Worm (Caenorhabditis elegans) whole organism, L3 larva: Measurements from ENCODE around the gene C02C6.14.

Source experiments
- R02D3.7 ChIP-seq: fragments of 150-350 bp; optimal IDR thresholded peaks from 2 replicates; lab custom pipeline; 2014; ENCODE audit warnings: missing biosample characterization, missing genetic modification characterization
- ceh-82 ChIP-seq: fragments of 150-350 bp; optimal IDR thresholded peaks from 2 replicates; lab custom pipeline; 2014; ENCODE audit warnings: missing biosample characterization, missing genetic modification characterization
- eor-1 ChIP-seq, 2 experiments: fragments of 150-350 bp; optimal IDR thresholded peaks; 2 replicates each; lab custom pipeline; 2014 to 2018; ENCODE audit warnings: missing biosample characterization in 2 of 2, missing genetic modification characterization in 2 of 2
- fkh-10 ChIP-seq: sonication (generic microtip); optimal IDR thresholded peaks from 2 replicates; lab custom pipeline; 2017; ENCODE audit warnings: missing biosample characterization, missing genetic modification reagents, missing genetic modification characterization
- lin-15B ChIP-seq: fragments of 150-350 bp; optimal IDR thresholded peaks from 2 replicates; lab custom pipeline; 2014; ENCODE audit warnings: missing biosample characterization, missing genetic modification characterization
- nfya-1 ChIP-seq: sonication (generic microtip); optimal IDR thresholded peaks from 2 replicates; lab custom pipeline; 2017; ENCODE audit warnings: missing genetic modification characterization, mild to moderate bottlenecking, missing compliant biosample characterization, antibody characterized with exemption, moderate library complexity; ENCODE audit not compliant: insufficient read depth
- nhr-25 ChIP-seq: sonication (generic microtip); optimal IDR thresholded peaks from 2 replicates; lab custom pipeline; 2017; ENCODE audit warnings: missing biosample characterization, missing genetic modification characterization
- nhr-28 ChIP-seq: fragments of 150-350 bp; optimal IDR thresholded peaks from 2 replicates; lab custom pipeline; 2014; ENCODE audit warnings: missing biosample characterization, missing genetic modification characterization
- nhr-77 ChIP-seq: fragments of 150-350 bp; optimal IDR thresholded peaks from 2 replicates; lab custom pipeline; 2014; ENCODE audit warnings: missing biosample characterization, missing genetic modification characterization
- snpc-4 ChIP-seq: fragments of 150-350 bp; optimal IDR thresholded peaks from 2 replicates; lab custom pipeline; 2014; ENCODE audit warnings: missing biosample characterization, missing genetic modification characterization
- tbx-2 ChIP-seq: sonication (generic microtip); optimal IDR thresholded peaks from 2 replicates; lab custom pipeline; 2016; ENCODE audit warnings: mild to moderate bottlenecking, missing genetic modification characterization, missing compliant biosample characterization
- unc-39 ChIP-seq: sonication (generic microtip); optimal IDR thresholded peaks from 4 replicates; lab custom pipeline; 2017; ENCODE audit warnings: missing biosample characterization, missing genetic modification characterization
- unc-62 ChIP-seq: fragments of 150-350 bp; sonication (generic microtip); optimal IDR thresholded peaks from 4 replicates; lab custom pipeline; 2014; ENCODE audit warnings: missing biosample characterization, missing genetic modification reagents, missing genetic modification characterization

DNA sequence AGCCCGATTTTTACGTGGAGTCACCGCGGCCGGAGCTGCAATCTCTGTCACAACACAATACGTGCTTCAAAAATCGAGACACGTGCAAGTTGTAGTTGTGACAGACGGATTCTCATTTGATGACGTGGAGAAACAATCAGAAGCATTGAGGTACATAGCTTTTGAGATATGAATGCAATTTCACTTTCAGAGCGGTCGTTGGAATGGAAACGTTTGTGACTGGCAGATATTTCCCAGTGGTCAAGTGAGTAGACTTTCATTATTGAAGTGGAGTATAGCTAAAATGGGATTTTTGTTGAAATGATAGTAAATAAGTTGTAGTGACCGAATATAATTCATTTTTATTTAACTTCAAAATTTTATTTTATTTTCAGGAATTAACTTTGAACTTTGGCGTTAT lies 46.4 kb upstream of the C02C6.14 start:
- TF ChIP-seq nhr-28 (tag; lab: Kevin White, UChicago) (no peak), eor-1 (tag; optimal IDR thresholded peaks at IDR 0.05; lab: Kevin White, UChicago) (no peak), snpc-4 (tag; lab: Kevin White, UChicago) (no peak), lin-15B (tag; lab: Kevin White, UChicago) (no peak), nfya-1 (tag; lab: Kevin White, UChicago) (no peak), nhr-25 (no peak), tbx-2 (no peak), R02D3.7 (tag; lab: Kevin White, UChicago) (no peak), unc-62 (GFP tag; lab: Kevin White, UChicago) (no peak), ceh-82 (no peak), nhr-77 (no peak), fkh-10 (GFP tag; lab: Kevin White, UChicago) (no peak), unc-39 (tag; lab: Kevin White, UChicago) (no peak)
